Worm (Caenorhabditis elegans) whole organism, young adult: ENCODE measurements around the gene nlp-43.

ENCODE experiments used
- B0019.2 ChIP-seq: fragments of 200-800 bp; sonication (Bioruptor generic); conservative IDR thresholded peaks from 2 replicates; pipeline ENCODE4 v1.3.6; 2022; ENCODE audit warnings: missing genetic modification reagents, missing genetic modification characterization, missing compliant biosample characterization
- B0261.1 ChIP-seq: sonication (generic microtip); optimal IDR thresholded peaks from 2 replicates; lab custom pipeline; 2016; ENCODE audit warnings: mild to moderate bottlenecking, missing genetic modification characterization, moderate library complexity, missing compliant biosample characterization
- C06A6.2 ChIP-seq: fragments of 200-800 bp; sonication (Bioruptor generic); conservative IDR thresholded peaks from 2 replicates; pipeline ENCODE4 v1.3.6; 2022; ENCODE audit warnings: missing genetic modification characterization, missing compliant biosample characterization
- D2030.7 ChIP-seq: fragments of 200-800 bp; sonication (Bioruptor generic); IDR thresholded peaks from 2 replicates; pipeline ENCODE4 v1.3.6; 2022; ENCODE audit warnings: missing genetic modification reagents, missing genetic modification characterization, missing compliant biosample characterization
- F22D6.2 ChIP-seq: sonication (generic microtip); optimal IDR thresholded peaks from 2 replicates; lab custom pipeline; 2016; ENCODE audit warnings: mild to moderate bottlenecking, missing genetic modification characterization, missing compliant biosample characterization
- F37B4.10 ChIP-seq: fragments of 200-800 bp; sonication (Bioruptor generic); IDR thresholded peaks from 2 replicates; pipeline ENCODE4 v1.3.6; 2022; ENCODE audit warnings: missing genetic modification characterization, missing compliant biosample characterization
- F39B2.1 ChIP-seq: fragments of 200-800 bp; sonication (Bioruptor generic); IDR thresholded peaks from 2 replicates; pipeline ENCODE4 v1.3.6; 2022; ENCODE audit warnings: missing genetic modification reagents, missing genetic modification characterization, missing compliant biosample characterization
- F49E8.2 ChIP-seq: sonication (generic microtip); optimal IDR thresholded peaks from 3 replicates; lab custom pipeline; 2017; ENCODE audit warnings: missing genetic modification characterization, mild to moderate bottlenecking, missing compliant biosample characterization, antibody characterized with exemption, moderate library complexity; ENCODE audit not compliant: insufficient read depth
- F52B5.7 ChIP-seq: sonication (generic microtip); optimal IDR thresholded peaks from 2 replicates; lab custom pipeline; 2016; ENCODE audit warnings: mild to moderate bottlenecking, missing genetic modification characterization, missing compliant biosample characterization
- F55B11.4 ChIP-seq: sonication (generic microtip); optimal IDR thresholded peaks from 2 replicates; lab custom pipeline; 2016; ENCODE audit warnings: missing compliant biosample characterization, missing genetic modification characterization, borderline replicate concordance; ENCODE audit not compliant: insufficient read depth
- T07F8.4 ChIP-seq: sonication (generic microtip); optimal IDR thresholded peaks from 2 replicates; lab custom pipeline; 2016; ENCODE audit warnings: mild to moderate bottlenecking, missing genetic modification characterization, moderate library complexity, missing compliant biosample characterization
- T26A5.8 ChIP-seq: sonication (generic microtip); optimal IDR thresholded peaks from 2 replicates; lab custom pipeline; 2016; ENCODE audit warnings: missing genetic modification characterization, missing compliant biosample characterization
- Y53F4B.3 ChIP-seq: fragments of 200-800 bp; sonication (Bioruptor generic); IDR thresholded peaks from 2 replicates; pipeline ENCODE4 v1.3.6; 2022; ENCODE audit warnings: missing genetic modification reagents, missing genetic modification characterization, missing compliant biosample characterization
- Y56A3A.18 ChIP-seq: fragments of 200-800 bp; sonication (Bioruptor generic); IDR thresholded peaks from 2 replicates; pipeline ENCODE4 v1.3.6; 2022; ENCODE audit warnings: missing genetic modification reagents, missing genetic modification characterization, missing compliant biosample characterization
- Y95B8A.8 ChIP-seq: fragments of 200-800 bp; sonication (Bioruptor generic); IDR thresholded peaks from 2 replicates; pipeline ENCODE4 v1.3.6; 2022; ENCODE audit warnings: missing genetic modification reagents, missing genetic modification characterization, missing compliant biosample characterization
- ama-1 ChIP-seq, 3 experiments: fragments of 150-350 bp in 1 of 3; sonication (generic microtip) in 2 of 3; optimal IDR thresholded peaks; 2 replicates each; lab custom pipeline; 2014 to 2018; ENCODE audit warnings: missing biosample characterization in 2 of 3, missing genetic modification characterization in 2 of 3, missing genetic modification reagents in 2 of 3
- aptf-2 ChIP-seq: fragments of 200-800 bp; sonication (Bioruptor generic); conservative IDR thresholded peaks from 2 replicates; pipeline ENCODE4 v1.3.6; 2022; ENCODE audit warnings: missing genetic modification reagents, missing genetic modification characterization, missing compliant biosample characterization
- athp-1 ChIP-seq: sonication (generic microtip); optimal IDR thresholded peaks from 2 replicates; lab custom pipeline; 2017; ENCODE audit warnings: mild to moderate bottlenecking, missing genetic modification characterization, missing compliant biosample characterization
- cebp-2 ChIP-seq: fragments of 200-800 bp; sonication (Bioruptor generic); IDR thresholded peaks from 2 replicates; pipeline ENCODE4 v1.3.6; 2022; ENCODE audit warnings: missing genetic modification characterization, missing compliant biosample characterization
- ceh-79 ChIP-seq: sonication (generic microtip); optimal IDR thresholded peaks from 2 replicates; lab custom pipeline; 2017; ENCODE audit warnings: mild to moderate bottlenecking, missing genetic modification characterization, missing compliant biosample characterization
- die-1 ChIP-seq: sonication (generic microtip); optimal IDR thresholded peaks from 2 replicates; lab custom pipeline; 2016; ENCODE audit warnings: missing genotype, mild to moderate bottlenecking, missing genetic modification characterization, missing compliant biosample characterization
- dox-1 ChIP-seq: fragments of 200-800 bp; sonication (Bioruptor generic); IDR thresholded peaks from 2 replicates; pipeline ENCODE4 v1.3.6; 2022; ENCODE audit warnings: missing genetic modification reagents, missing genetic modification characterization, missing compliant biosample characterization
- egl-18 ChIP-seq: fragments of 200-800 bp; sonication (Bioruptor generic); IDR thresholded peaks from 2 replicates; pipeline ENCODE4 v1.3.6; 2022; ENCODE audit warnings: missing genetic modification reagents, missing genetic modification characterization, missing compliant biosample characterization
- egl-44 ChIP-seq: fragments of 200-800 bp; sonication (Bioruptor generic); IDR thresholded peaks from 2 replicates; pipeline ENCODE4 v1.3.6; 2022; ENCODE audit warnings: missing genetic modification reagents, missing genetic modification characterization, missing compliant biosample characterization
- egrh-3 ChIP-seq: fragments of 200-800 bp; sonication (Bioruptor generic); IDR thresholded peaks from 2 replicates; pipeline ENCODE4 v1.3.6; 2022; ENCODE audit warnings: missing genetic modification reagents, missing genetic modification characterization, missing compliant biosample characterization
- ekl-4 ChIP-seq: fragments of 200-800 bp; sonication (Bioruptor generic); IDR thresholded peaks from 2 replicates; pipeline ENCODE4 v1.3.6; 2022; ENCODE audit warnings: missing genetic modification reagents, missing genetic modification characterization, missing compliant biosample characterization
- ets-4 ChIP-seq: fragments of 200-800 bp; sonication (Bioruptor generic); optimal IDR thresholded peaks from 2 replicates; lab custom pipeline; 2018; ENCODE audit warnings: mild to moderate bottlenecking, missing genetic modification characterization, missing compliant biosample characterization
- him-1 ChIP-seq: sonication (generic microtip); optimal IDR thresholded peaks from 2 replicates; lab custom pipeline; 2016; ENCODE audit warnings: missing genotype, missing genetic modification reagents, missing genetic modification characterization, missing compliant biosample characterization
- hlh-26 ChIP-seq: fragments of 200-800 bp; sonication (Bioruptor generic); conservative IDR thresholded peaks from 2 replicates; pipeline ENCODE4 v1.3.6; 2022; ENCODE audit warnings: missing genetic modification reagents, missing genetic modification characterization, missing compliant biosample characterization
- hrde-1 ChIP-seq: sonication (generic microtip); optimal IDR thresholded peaks from 2 replicates; lab custom pipeline; 2016; ENCODE audit warnings: missing genetic modification characterization, mild to moderate bottlenecking, missing compliant biosample characterization, moderate library complexity, missing genotype, missing genetic modification reagents, borderline replicate concordance
- let-607 ChIP-seq, 2 experiments: fragments of 200-800 bp in 1 of 2; sonication (Bioruptor generic) in 1 of 2; sonication (generic microtip) in 1 of 2; optimal IDR thresholded peaks; 2 replicates each; lab custom pipeline; 2016 to 2018; ENCODE audit warnings: mild to moderate bottlenecking in 2 of 2, missing compliant biosample characterization in 2 of 2, missing genetic modification characterization in 2 of 2, moderate library complexity in 2 of 2, missing genotype in 1 of 2
- lir-1 ChIP-seq: fragments of 200-800 bp; sonication (Bioruptor generic); conservative IDR thresholded peaks from 2 replicates; pipeline ENCODE4 v1.3.6; 2022; ENCODE audit warnings: missing genetic modification reagents, missing genetic modification characterization, missing compliant biosample characterization
- madf-3 ChIP-seq: fragments of 200-800 bp; sonication (Bioruptor generic); IDR thresholded peaks from 2 replicates; pipeline ENCODE4 v1.3.6; 2022; ENCODE audit warnings: missing genetic modification reagents, missing genetic modification characterization, missing compliant biosample characterization
- mel-28 ChIP-seq: sonication (generic microtip); optimal IDR thresholded peaks from 2 replicates; lab custom pipeline; 2016; ENCODE audit warnings: borderline replicate concordance, mild to moderate bottlenecking, missing genetic modification characterization, missing compliant biosample characterization
- nfya-1 ChIP-seq: sonication (generic microtip); optimal IDR thresholded peaks from 2 replicates; lab custom pipeline; 2017; ENCODE audit warnings: antibody characterized with exemption, missing compliant biosample characterization, missing genetic modification characterization, borderline replicate concordance; ENCODE audit not compliant: insufficient read depth
- nhr-27 ChIP-seq: fragments of 200-800 bp; sonication (Bioruptor generic); optimal IDR thresholded peaks from 2 replicates; lab custom pipeline; 2018; ENCODE audit warnings: mild to moderate bottlenecking, missing genetic modification characterization, moderate library complexity, missing compliant biosample characterization
- nhr-90 ChIP-seq: sonication (generic microtip); optimal IDR thresholded peaks from 2 replicates; lab custom pipeline; 2016; ENCODE audit warnings: missing genotype, mild to moderate bottlenecking, missing genetic modification characterization, missing compliant biosample characterization
- rcor-1 ChIP-seq: fragments of 200-800 bp; sonication (Bioruptor generic); IDR thresholded peaks from 2 replicates; pipeline ENCODE4 v1.3.6; 2022; ENCODE audit warnings: missing genetic modification reagents, missing genetic modification characterization, missing compliant biosample characterization
- sea-2 ChIP-seq: fragments of 200-800 bp; sonication (Bioruptor generic); IDR thresholded peaks from 2 replicates; pipeline ENCODE4 v1.3.6; 2022; ENCODE audit warnings: missing genetic modification characterization, missing compliant biosample characterization
- snpc-1.3 ChIP-seq: sonication (generic microtip); optimal IDR thresholded peaks from 2 replicates; lab custom pipeline; 2017; ENCODE audit warnings: missing genetic modification characterization, mild to moderate bottlenecking, missing compliant biosample characterization, antibody characterized with exemption, moderate library complexity, missing genotype, missing genetic modification reagents; ENCODE audit not compliant: insufficient read depth
- snpc-3.4 ChIP-seq: sonication (generic microtip); optimal IDR thresholded peaks from 2 replicates; lab custom pipeline; 2017; ENCODE audit warnings: missing genetic modification characterization, mild to moderate bottlenecking, missing compliant biosample characterization, antibody characterized with exemption, moderate library complexity, missing genotype, missing genetic modification reagents
- somi-1 ChIP-seq: fragments of 200-800 bp; sonication (Bioruptor generic); optimal IDR thresholded peaks from 2 replicates; lab custom pipeline; 2018; ENCODE audit warnings: mild to moderate bottlenecking, missing genetic modification characterization, missing compliant biosample characterization
- sptf-2 ChIP-seq: fragments of 200-800 bp; sonication (Bioruptor generic); optimal IDR thresholded peaks from 2 replicates; lab custom pipeline; 2018; ENCODE audit warnings: mild to moderate bottlenecking, missing genetic modification characterization, missing compliant biosample characterization
- tbp1 ChIP-seq: fragments of 200-800 bp; sonication (Bioruptor generic); optimal IDR thresholded peaks from 2 replicates; lab custom pipeline; 2018; ENCODE audit warnings: mild to moderate bottlenecking, missing genetic modification characterization, missing compliant biosample characterization
- unc-62 ChIP-seq: fragments of 150-350 bp; optimal IDR thresholded peaks from 2 replicates; lab custom pipeline; 2014; ENCODE audit warnings: missing biosample characterization, missing genetic modification reagents, missing genetic modification characterization
- zim-3 ChIP-seq: sonication (generic microtip); optimal IDR thresholded peaks from 2 replicates; lab custom pipeline; 2017; ENCODE audit warnings: mild to moderate bottlenecking, missing genetic modification characterization, moderate library complexity, missing compliant biosample characterization
- ztf-25 ChIP-seq: fragments of 200-800 bp; sonication (Bioruptor generic); IDR thresholded peaks from 2 replicates; pipeline ENCODE4 v1.3.6; 2022; ENCODE audit warnings: missing genetic modification reagents, missing genetic modification characterization, missing compliant biosample characterization
- ztf-3 ChIP-seq: fragments of 200-800 bp; sonication (Bioruptor generic); optimal IDR thresholded peaks from 2 replicates; lab custom pipeline; 2018; ENCODE audit warnings: mild to moderate bottlenecking, missing genetic modification characterization, missing compliant biosample characterization

The nlp-43 gene

ce11 chrIII:4998956-4999425 is 43.2 kb upstream of the nlp-43 start, which contains the start of gene smcr-8 (continued):
- TF ChIP-seq hlh-26 (GFP tag; lab: Robert Waterston, UW) (no peak), T07F8.4 (no peak), T26A5.8 (tag; lab: Kevin White, UChicago) (no peak), C06A6.2 (GFP tag; lab: Robert Waterston, UW) (no peak), nhr-27 (tag; lab: Kevin White, UChicago) (no peak), cebp-2 (GFP tag; lab: Robert Waterston, UW) (no peak), ztf-25 (GFP tag; lab: Robert Waterston, UW) (no peak), Y53F4B.3 (no peak), F22D6.2 (tag; lab: Kevin White, UChicago) (no peak), ets-4 (GFP tag; lab: Kevin White, UChicago) (no peak), B0261.1 (tag; lab: Kevin White, UChicago) (no peak), him-1 (tag; lab: Kevin White, UChicago) (no peak), mel-28 (tag; lab: Kevin White, UChicago) (no peak), ceh-79 (tag; lab: Kevin White, UChicago) (no peak), sea-2 (GFP tag; lab: Robert Waterston, UW) (no peak), Y56A3A.18 (GFP tag; lab: Robert Waterston, UW) (no peak), let-607 (tag; optimal IDR thresholded peaks at IDR 0.05; lab: Kevin White, UChicago) (no peak), egl-44 (GFP tag; lab: Robert Waterston, UW) (no peak), tbp1 (GFP tag; lab: Kevin White, UChicago) (no peak), snpc-1.3 (tag; lab: Kevin White, UChicago) (no peak), lir-1 (GFP tag; lab: Robert Waterston, UW) (0 out of 2 replicates have a peak, but pooled peaks have one; percentile 11), zim-3 (no peak), nfya-1 (no peak), F49E8.2 (tag; lab: Kevin White, UChicago) (no peak), dox-1 (peak; percentile 86), unc-62 (GFP tag; lab: Kevin White, UChicago) (no peak), F55B11.4 (tag; lab: Kevin White, UChicago) (no peak), sptf-2 (GFP tag; lab: Kevin White, UChicago) (peak; percentile 33), somi-1 (GFP tag; lab: Kevin White, UChicago) (no peak), F37B4.10 (GFP tag; lab: Robert Waterston, UW) (no peak), nhr-90 (no peak), ekl-4 (GFP tag; lab: Robert Waterston, UW) (0 out of 2 replicates have a peak, but pooled peaks have one; percentile 42), Y95B8A.8 (no peak), madf-3 (GFP tag; lab: Robert Waterston, UW) (no peak), egl-18 (GFP tag; lab: Robert Waterston, UW) (no peak), ama-1 (optimal IDR thresholded peaks at IDR 0.05; lab: Kevin White, UChicago) (no peak), ama-1 (GFP tag; optimal IDR thresholded peaks at IDR 0.05; lab: Kevin White, UChicago) (no peak), B0019.2 (GFP tag; lab: Robert Waterston, UW) (0 out of 2 replicates have a peak, but pooled peaks have one; percentile 14), F39B2.1 (GFP tag; lab: Robert Waterston, UW) (no peak), snpc-3.4 (tag; lab: Kevin White, UChicago) (peak; percentile 61), die-1 (tag; lab: Kevin White, UChicago) (no peak), rcor-1 (GFP tag; lab: Robert Waterston, UW) (no peak), hrde-1 (tag; lab: Kevin White, UChicago) (no peak), aptf-2 (GFP tag; lab: Robert Waterston, UW) (no peak), D2030.7 (GFP tag; lab: Robert Waterston, UW) (peak; percentile 68), athp-1 (peak; percentile 81), egrh-3 (GFP tag; lab: Robert Waterston, UW) (no peak), ztf-3 (GFP tag; lab: Kevin White, UChicago) (no peak), F52B5.7 (tag; lab: Kevin White, UChicago) (no peak)
